Worm (Caenorhabditis elegans) whole organism, mixed stage, embryonic: ENCODE measurements around the gene abcf-2.

ENCODE experiments used
- ceh-43 ChIP-seq: fragments of 200-800 bp; sonication (Bioruptor generic); optimal IDR thresholded peaks from 2 replicates; lab custom pipeline; 2018; ENCODE audit warnings: mild to moderate bottlenecking, missing genetic modification characterization, moderate library complexity, missing compliant biosample characterization
- lin-13 ChIP-seq: fragments of 150-350 bp; optimal IDR thresholded peaks from 2 replicates; lab custom pipeline; 2014; ENCODE audit warnings: missing biosample characterization, missing genetic modification characterization
- lsy-2 ChIP-seq: fragments of 150-350 bp; optimal IDR thresholded peaks from 2 replicates; lab custom pipeline; 2014; ENCODE audit warnings: missing biosample characterization, missing genetic modification characterization
- mep-1 ChIP-seq: fragments of 150-350 bp; optimal IDR thresholded peaks from 2 replicates; lab custom pipeline; 2017; ENCODE audit warnings: missing biosample characterization, missing genetic modification reagents, missing genetic modification characterization, inconsistent platforms
- nhr-12 ChIP-seq: fragments of 150-350 bp; optimal IDR thresholded peaks from 2 replicates; lab custom pipeline; 2014; ENCODE audit warnings: missing biosample characterization, missing genetic modification characterization
- nhr-2 ChIP-seq: fragments of 150-350 bp; optimal IDR thresholded peaks from 2 replicates; lab custom pipeline; 2014; ENCODE audit warnings: missing biosample characterization, missing genetic modification characterization
- nhr-28 ChIP-seq: fragments of 150-350 bp; optimal IDR thresholded peaks from 2 replicates; lab custom pipeline; 2014; ENCODE audit warnings: missing biosample characterization, missing genetic modification characterization
- nhr-76 ChIP-seq: sonication (generic microtip); optimal IDR thresholded peaks from 2 replicates; lab custom pipeline; 2017; ENCODE audit warnings: missing biosample characterization, missing genetic modification characterization
- pha-4 ChIP-seq: fragments of 150-350 bp; optimal IDR thresholded peaks from 2 replicates; lab custom pipeline; 2018; ENCODE audit warnings: missing biosample characterization, missing genetic modification reagents, missing genetic modification characterization
- snpc-4 ChIP-seq: fragments of 150-350 bp; optimal IDR thresholded peaks from 2 replicates; lab custom pipeline; 2014; ENCODE audit warnings: missing biosample characterization, missing genetic modification characterization
- unc-39 ChIP-seq: fragments of 150-350 bp; optimal IDR thresholded peaks from 2 replicates; lab custom pipeline; 2014; ENCODE audit warnings: missing biosample characterization, missing genetic modification characterization
- ztf-11 ChIP-seq: fragments of 150-350 bp; optimal IDR thresholded peaks from 2 replicates; lab custom pipeline; 2014; ENCODE audit warnings: missing biosample characterization, missing genetic modification characterization

ce11 chrIII:13458978-13459596, 3.0 kb downstream of the abcf-2 start, which contains the start of gene tag-164:
- TF ChIP-seq ztf-11: no peak
- no peak for TF ChIP-seq ceh-43 (GFP tag; lab: Kevin White, UChicago)
- no peak for TF ChIP-seq snpc-4 (tag; lab: Kevin White, UChicago)
- no peak for TF ChIP-seq lin-13 (tag; lab: Kevin White, UChicago)
- TF ChIP-seq lsy-2 (tag; lab: Kevin White, UChicago): no peak
- TF ChIP-seq pha-4 (tag; lab: Kevin White, UChicago): no peak
- TF ChIP-seq nhr-2 (tag; lab: Kevin White, UChicago): no peak
- TF ChIP-seq unc-39 (tag; lab: Kevin White, UChicago): no peak
- no peak for TF ChIP-seq nhr-76 (tag; lab: Kevin White, UChicago)
- no peak for TF ChIP-seq mep-1
- no peak for TF ChIP-seq nhr-28 (tag; lab: Kevin White, UChicago)
- no peak for TF ChIP-seq nhr-12 (tag; lab: Kevin White, UChicago)
